Worm (Caenorhabditis elegans) whole organism, late embryonic: ENCODE results near the gene H37A05.2.

Experiments
- T23F11.4 ChIP-seq: fragments of 200-800 bp; sonication (Bioruptor generic); optimal IDR thresholded peaks from 2 replicates; lab custom pipeline; 2018; ENCODE audit warnings: mild to moderate bottlenecking, missing genetic modification characterization, missing compliant biosample characterization
- dve-1 ChIP-seq: sonication (generic microtip); optimal IDR thresholded peaks from 2 replicates; lab custom pipeline; 2017; ENCODE audit warnings: antibody characterized with exemption, mild to moderate bottlenecking, missing genetic modification characterization, missing compliant biosample characterization
- fax-1 ChIP-seq: sonication (generic microtip); optimal IDR thresholded peaks from 2 replicates; lab custom pipeline; 2016; ENCODE audit warnings: missing genotype, missing genetic modification characterization, missing compliant biosample characterization
- hlh-30 ChIP-seq: sonication (generic microtip); optimal IDR thresholded peaks from 2 replicates; lab custom pipeline; 2017; ENCODE audit warnings: antibody characterized with exemption, missing genetic modification characterization, missing compliant biosample characterization; ENCODE audit not compliant: insufficient read depth
- nfya-1 ChIP-seq: sonication (generic microtip); optimal IDR thresholded peaks from 2 replicates; lab custom pipeline; 2017; ENCODE audit warnings: missing genetic modification characterization, mild to moderate bottlenecking, missing compliant biosample characterization, antibody characterized with exemption, moderate library complexity
- pha-4 ChIP-seq: fragments of 150-350 bp; optimal IDR thresholded peaks from 2 replicates; lab custom pipeline; 2018; ENCODE audit warnings: missing biosample characterization, missing genetic modification reagents, missing genetic modification characterization

DNA sequence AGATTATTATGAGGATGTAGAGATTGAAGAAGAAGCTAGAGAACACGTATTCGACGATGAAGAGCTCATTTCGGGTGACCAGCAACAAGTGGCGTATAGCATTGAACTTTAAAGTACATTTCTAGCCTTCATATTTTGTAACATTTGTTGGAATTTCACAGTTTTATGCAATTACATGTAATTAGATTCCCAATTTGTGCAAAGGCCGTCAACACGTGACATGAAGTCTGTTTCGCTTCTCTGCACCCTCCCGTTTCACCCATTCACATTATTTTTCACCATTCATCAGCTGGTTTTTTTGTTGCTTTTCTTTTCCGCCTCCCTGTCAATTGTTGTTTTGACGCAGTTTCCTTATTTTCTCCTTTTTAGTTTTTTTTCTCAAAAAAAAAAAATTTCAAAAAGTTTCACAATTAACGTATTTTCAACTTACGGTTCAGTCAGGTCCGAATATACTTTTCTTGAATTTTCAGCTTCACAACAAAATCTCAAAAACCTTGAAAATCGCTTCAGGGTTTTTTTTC lies 6.9 kb downstream of the H37A05.2 start, which contains the start of gene sde-2:
- TF ChIP-seq nfya-1 (tag; lab: Kevin White, UChicago) (no peak), fax-1 (tag; lab: Kevin White, UChicago) (no peak), T23F11.4 (GFP tag; lab: Kevin White, UChicago) (no peak), dve-1 (no peak), hlh-30 (tag; lab: Kevin White, UChicago) (peak; percentile 82), pha-4 (tag; lab: Kevin White, UChicago) (no peak)
